Worm (Caenorhabditis elegans): ENCODE measurements around the gene R08C7.1.

- TF ChIP-seq pha-4 (tag; optimal IDR thresholded peaks at IDR 0.05) (no peak), sox-2 (GFP tag; IDR thresholded peaks at IDR 0.05) (no peak), unc-55 (GFP tag; optimal IDR thresholded peaks at IDR 0.05) (no peak), pag-3 (tag; optimal IDR thresholded peaks at IDR 0.05; ENCODE audit: borderline replicate concordance) (no peak), nhr-11 (tag; optimal IDR thresholded peaks at IDR 0.05) (no peak), ceh-18 (tag; optimal IDR thresholded peaks at IDR 0.05) (no peak), hlh-13 (GFP tag; optimal IDR thresholded peaks at IDR 0.05) (no peak)
Observed at ce11 chrIV:4423026-4423425, 28.6 kb upstream of the R08C7.1 start.
